Worm (Caenorhabditis elegans) whole organism, midembryonic: Measurements from ENCODE around the gene F07G6.8.
"Not testable (repeated sequence)": the region's sequence is repeated elsewhere in the genome, so short reads cannot be mapped to it uniquely, and the experiment has no call there.

Experiments
- flt-1 ChIP-seq: fragments of 200-800 bp; sonication (Bioruptor generic); IDR thresholded peaks from 2 replicates; pipeline ENCODE4 v1.3.6; 2022; ENCODE audit warnings: missing genetic modification characterization, missing compliant biosample characterization
- med-1 ChIP-seq: sonication (generic microtip); optimal IDR thresholded peaks from 2 replicates; lab custom pipeline; 2017; ENCODE audit warnings: missing genetic modification characterization, mild to moderate bottlenecking, missing compliant biosample characterization, antibody characterized with exemption, missing genetic modification reagents; ENCODE audit not compliant: insufficient read depth

DNA sequence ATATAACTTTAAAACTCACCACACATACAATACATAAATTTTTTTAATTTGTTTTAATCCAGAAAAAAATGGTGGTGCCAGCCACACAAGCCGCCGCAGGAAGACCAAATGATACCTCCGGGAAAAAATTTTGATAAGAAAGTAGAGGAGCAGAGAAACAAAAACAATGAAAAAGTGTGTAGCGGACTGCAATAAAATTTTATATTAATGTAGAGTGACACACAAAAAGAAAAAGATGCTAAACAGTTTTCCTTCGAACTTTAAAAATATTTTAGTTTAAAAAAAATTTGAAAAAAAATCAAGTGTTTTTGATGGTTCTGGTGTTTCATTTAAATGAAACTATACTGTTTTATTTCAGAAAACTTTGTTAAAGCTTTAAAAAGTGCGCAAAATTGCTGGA, 30.3 kb downstream of the F07G6.8 start, which contains the start of gene C36C9.12:
- not testable (repeated sequence) for TF ChIP-seq flt-1 (GFP tag; lab: Robert Waterston, UW); med-1 (GFP tag; lab: Kevin White, UChicago)
